Worm (Caenorhabditis elegans) whole organism, late embryonic: ENCODE results near the gene cest-7.

Source experiments
- ama-1 ChIP-seq: fragments of 150-350 bp; optimal IDR thresholded peaks from 2 replicates; lab custom pipeline; 2014
- ceh-34 ChIP-seq: sonication (generic microtip); optimal IDR thresholded peaks from 2 replicates; lab custom pipeline; 2016; ENCODE audit warnings: mild to moderate bottlenecking, missing genetic modification characterization, missing compliant biosample characterization
- elt-2 ChIP-seq: sonication (generic microtip); optimal IDR thresholded peaks from 2 replicates; lab custom pipeline; 2016; ENCODE audit warnings: missing genetic modification reagents, missing genetic modification characterization, missing compliant biosample characterization
- fax-1 ChIP-seq: sonication (generic microtip); optimal IDR thresholded peaks from 2 replicates; lab custom pipeline; 2016; ENCODE audit warnings: missing genotype, missing genetic modification characterization, missing compliant biosample characterization
- sox-2 ChIP-seq: fragments of 200-800 bp; sonication (Bioruptor generic); IDR thresholded peaks from 2 replicates; pipeline ENCODE4 v1.3.6; 2022; ENCODE audit warnings: missing genetic modification reagents, missing genetic modification characterization, missing compliant biosample characterization
- tbx-2 ChIP-seq: sonication (generic microtip); optimal IDR thresholded peaks from 2 replicates; lab custom pipeline; 2016; ENCODE audit warnings: missing genetic modification characterization, missing compliant biosample characterization

DNA sequence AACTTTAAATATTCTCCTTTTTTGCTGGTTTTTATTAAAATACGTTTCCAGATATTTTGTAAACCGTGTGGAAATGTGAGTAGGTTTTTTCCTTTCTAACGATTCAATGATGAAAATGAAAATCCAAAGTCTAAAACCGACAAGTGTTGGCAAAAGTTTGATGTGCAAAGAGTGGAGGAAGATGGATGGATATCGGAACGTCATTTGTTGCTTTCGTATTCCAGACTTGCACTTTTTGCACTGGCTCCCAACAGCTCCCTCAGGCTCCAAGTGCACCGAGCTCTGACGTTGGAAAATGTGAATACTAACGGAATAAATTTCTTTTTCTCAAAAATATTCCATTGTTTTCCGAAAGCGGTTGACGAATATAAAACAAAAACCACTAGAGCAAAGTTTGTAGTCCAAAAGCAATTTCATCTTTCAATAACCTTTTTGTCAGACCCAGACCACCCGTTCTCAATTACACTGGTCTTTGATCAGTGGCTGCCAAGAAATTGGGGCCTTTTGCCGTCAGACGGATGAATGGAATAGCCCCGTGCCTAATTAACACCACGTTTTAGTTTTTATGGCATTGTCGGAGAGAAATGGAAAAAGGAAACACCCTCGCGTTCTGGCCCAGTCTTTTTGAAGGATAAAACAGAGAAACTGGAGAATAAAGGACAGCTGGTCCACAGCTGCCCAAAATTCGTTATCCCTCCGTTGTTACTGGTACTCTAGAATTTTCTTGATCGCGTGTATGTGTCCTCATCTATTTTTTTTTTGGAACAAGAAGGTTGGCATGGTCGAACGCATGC, 46.9 kb upstream of the cest-7 start:
- TF ChIP-seq ceh-34 (tag; lab: Kevin White, UChicago) = no peak
- TF ChIP-seq fax-1 (tag; lab: Kevin White, UChicago) = no peak
- TF ChIP-seq tbx-2 (tag; lab: Kevin White, UChicago) = peak; percentile 16
- TF ChIP-seq ama-1 (lab: Kevin White, UChicago) = no peak
- TF ChIP-seq sox-2 (GFP tag; lab: Robert Waterston, UW) = no peak
- no peak for TF ChIP-seq elt-2 (tag; lab: Kevin White, UChicago)
